Worm (Caenorhabditis elegans): Measurements from ENCODE around the gene T05A10.6.

DNA sequence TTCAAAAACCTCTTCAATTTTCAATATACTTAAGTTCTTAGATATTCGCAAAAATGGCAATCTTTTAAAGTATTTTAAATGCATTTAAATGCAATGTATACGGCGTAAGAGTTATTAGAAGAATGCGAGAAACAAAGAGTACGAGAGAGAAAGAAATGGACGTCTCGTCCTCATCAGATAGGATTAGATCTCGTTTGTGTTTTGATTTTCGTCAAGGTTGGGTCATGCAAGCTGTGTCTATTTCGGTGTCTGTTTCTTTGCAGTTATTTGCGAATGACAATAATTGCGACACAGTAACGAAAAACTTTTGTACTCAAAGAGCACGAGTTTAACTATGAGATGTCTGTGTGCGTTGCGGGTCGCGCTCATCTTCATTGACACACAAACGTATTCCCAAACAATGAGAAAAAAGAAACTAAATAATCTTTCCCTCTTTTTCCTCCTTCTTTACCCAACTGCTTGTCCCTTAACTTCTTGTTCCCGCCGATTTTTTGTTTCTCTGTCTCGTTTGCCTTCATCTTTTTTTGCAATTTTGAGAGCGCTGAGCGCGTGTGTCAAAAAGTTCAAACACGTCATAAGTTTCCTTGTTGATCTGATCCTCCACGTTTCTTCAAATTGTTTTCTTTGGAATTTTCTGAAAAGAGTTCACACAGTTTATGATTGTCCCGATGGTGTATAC lies 27.4 kb downstream of the T05A10.6 start:
- no peak for TF ChIP-seq pqm-1 (tag; optimal IDR thresholded peaks at IDR 0.05)
- no peak for TF ChIP-seq pat-9 (tag; optimal IDR thresholded peaks at IDR 0.05)

All from whole organism, late embryonic.